Worm (Caenorhabditis elegans) whole organism, midembryonic: ENCODE measurements around the gene syx-16.

Experiments used
- cog-1 ChIP-seq: sonication (generic microtip); optimal IDR thresholded peaks from 2 replicates; lab custom pipeline; 2016; ENCODE audit warnings: missing genetic modification characterization, missing compliant biosample characterization
- flt-1 ChIP-seq: fragments of 200-800 bp; sonication (Bioruptor generic); IDR thresholded peaks from 2 replicates; pipeline ENCODE4 v1.3.6; 2022; ENCODE audit warnings: missing genetic modification characterization, missing compliant biosample characterization
- klf-2 ChIP-seq: fragments of 200-800 bp; sonication (Bioruptor generic); conservative IDR thresholded peaks from 2 replicates; pipeline ENCODE4 v1.3.6; 2022; ENCODE audit warnings: missing genetic modification reagents, missing genetic modification characterization, missing compliant biosample characterization
- med-1 ChIP-seq: sonication (generic microtip); optimal IDR thresholded peaks from 2 replicates; lab custom pipeline; 2017; ENCODE audit warnings: missing genetic modification characterization, mild to moderate bottlenecking, missing compliant biosample characterization, antibody characterized with exemption, missing genetic modification reagents; ENCODE audit not compliant: insufficient read depth
- ref-1 ChIP-seq: fragments of 200-800 bp; sonication (Bioruptor generic); conservative IDR thresholded peaks from 2 replicates; pipeline ENCODE4 v1.3.6; 2022; ENCODE audit warnings: missing genetic modification reagents, missing genetic modification characterization, missing compliant biosample characterization
- tab-1 ChIP-seq: fragments of 200-800 bp; sonication (Bioruptor generic); IDR thresholded peaks from 2 replicates; pipeline ENCODE4 v1.3.6; 2022; ENCODE audit warnings: missing genetic modification characterization, missing compliant biosample characterization
- ztf-23 ChIP-seq: fragments of 200-800 bp; sonication (Bioruptor generic); IDR thresholded peaks from 2 replicates; pipeline ENCODE4 v1.3.6; 2022; ENCODE audit warnings: missing genetic modification reagents, missing genetic modification characterization, missing compliant biosample characterization
- ztf-29 ChIP-seq: fragments of 200-800 bp; sonication (Bioruptor generic); IDR thresholded peaks from 2 replicates; pipeline ENCODE4 v1.3.6; 2022; ENCODE audit warnings: missing genetic modification reagents, missing genetic modification characterization, missing compliant biosample characterization

DNA sequence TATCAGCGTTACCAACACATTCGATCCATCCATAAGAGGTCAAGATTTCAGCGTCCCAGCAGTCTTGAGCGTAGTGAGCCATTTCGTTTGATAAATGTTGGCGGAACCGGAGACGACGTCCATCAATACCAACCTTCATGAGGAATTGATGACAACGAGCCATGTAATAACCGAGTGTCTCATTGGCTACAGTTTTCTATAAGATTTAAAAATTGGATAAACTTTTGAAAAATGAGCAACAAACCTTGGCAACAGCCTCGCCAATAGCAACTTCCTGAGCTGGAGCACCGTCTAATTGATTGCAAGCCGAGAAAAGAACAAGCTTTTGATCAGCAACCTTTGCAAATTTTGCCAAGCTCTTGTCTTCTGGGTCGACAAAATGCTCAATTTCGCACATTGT, 48.1 kb downstream of the syx-16 start:
- TF ChIP-seq cog-1 (no peak), ztf-23 (GFP tag; lab: Robert Waterston, UW) (no peak), ref-1 (GFP tag; lab: Robert Waterston, UW) (no peak), tab-1 (GFP tag; lab: Robert Waterston, UW) (no peak), flt-1 (GFP tag; lab: Robert Waterston, UW) (no peak), med-1 (no peak), klf-2 (GFP tag; lab: Robert Waterston, UW) (no peak), ztf-29 (GFP tag; lab: Robert Waterston, UW) (no peak)
